Worm (Caenorhabditis elegans) whole organism, L2 larva: ENCODE data around the gene luc-7L3.

ENCODE experiments used
- ceh-82 ChIP-seq: fragments of 150-350 bp; optimal IDR thresholded peaks from 2 replicates; lab custom pipeline; 2014; ENCODE audit warnings: missing biosample characterization, missing genetic modification characterization
- egl-27 ChIP-seq: sonication (generic microtip); optimal IDR thresholded peaks from 3 replicates; lab custom pipeline; 2017; ENCODE audit warnings: missing biosample characterization, missing genetic modification reagents, missing genetic modification characterization
- elt-3 ChIP-seq: sonication (generic microtip); optimal IDR thresholded peaks from 2 replicates; lab custom pipeline; 2017; ENCODE audit warnings: missing biosample characterization, missing genetic modification characterization
- nhr-10 ChIP-seq: sonication (generic microtip); optimal IDR thresholded peaks from 2 replicates; lab custom pipeline; 2017; ENCODE audit warnings: missing biosample characterization, missing genetic modification characterization
- nhr-129 ChIP-seq: fragments of 150-350 bp; optimal IDR thresholded peaks from 2 replicates; lab custom pipeline; 2014; ENCODE audit warnings: missing biosample characterization, missing genetic modification characterization
- sma-3 ChIP-seq: sonication (generic microtip); optimal IDR thresholded peaks from 2 replicates; lab custom pipeline; 2016; ENCODE audit warnings: missing genetic modification reagents, missing genetic modification characterization, missing compliant biosample characterization
- snpc-4 ChIP-seq: fragments of 150-350 bp; optimal IDR thresholded peaks from 2 replicates; lab custom pipeline; 2014; ENCODE audit warnings: missing biosample characterization, missing genetic modification characterization
- unc-39 ChIP-seq: fragments of 150-350 bp; optimal IDR thresholded peaks from 2 replicates; lab custom pipeline; 2014; ENCODE audit warnings: missing biosample characterization, missing genetic modification characterization
- zag-1 ChIP-seq: fragments of 150-350 bp; optimal IDR thresholded peaks from 2 replicates; lab custom pipeline; 2014; ENCODE audit warnings: missing biosample characterization, missing genetic modification characterization
- ztf-11 ChIP-seq: sonication (generic microtip); optimal IDR thresholded peaks from 2 replicates; lab custom pipeline; 2017; ENCODE audit warnings: missing biosample characterization, missing genetic modification characterization

DNA sequence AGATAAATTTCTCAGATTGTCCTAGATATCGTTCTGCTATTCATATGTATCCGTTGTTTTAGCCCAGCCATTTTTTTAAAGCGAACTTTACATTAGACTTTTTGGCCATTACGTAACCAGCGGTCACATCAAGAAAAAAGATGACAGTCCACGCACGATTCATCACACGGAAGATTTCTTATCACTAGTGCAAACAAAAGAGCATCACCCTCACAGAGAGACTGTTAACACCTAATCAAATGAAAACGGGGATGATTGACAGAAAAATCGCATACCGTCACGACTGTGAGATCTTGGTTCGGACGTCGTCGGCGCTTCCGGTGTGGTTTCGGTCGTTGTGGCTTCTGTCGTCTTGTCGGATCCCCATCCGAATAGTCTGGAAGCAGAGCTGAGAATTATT lies 21.2 kb downstream of the luc-7L3 start:
- TF ChIP-seq ztf-11 (tag; lab: Kevin White, UChicago) (no peak), unc-39 (no peak), nhr-10 (no peak), nhr-129 (tag; lab: Kevin White, UChicago) (no peak), ceh-82 (tag; lab: Kevin White, UChicago) (no peak), snpc-4 (tag; lab: Kevin White, UChicago) (no peak), egl-27 (tag; lab: Kevin White, UChicago) (no peak), elt-3 (tag; lab: Kevin White, UChicago) (no peak), zag-1 (tag; lab: Kevin White, UChicago) (no peak), sma-3 (no peak)
